Worm (Caenorhabditis elegans): Measurements from ENCODE around the gene mstr-2.

DNA sequence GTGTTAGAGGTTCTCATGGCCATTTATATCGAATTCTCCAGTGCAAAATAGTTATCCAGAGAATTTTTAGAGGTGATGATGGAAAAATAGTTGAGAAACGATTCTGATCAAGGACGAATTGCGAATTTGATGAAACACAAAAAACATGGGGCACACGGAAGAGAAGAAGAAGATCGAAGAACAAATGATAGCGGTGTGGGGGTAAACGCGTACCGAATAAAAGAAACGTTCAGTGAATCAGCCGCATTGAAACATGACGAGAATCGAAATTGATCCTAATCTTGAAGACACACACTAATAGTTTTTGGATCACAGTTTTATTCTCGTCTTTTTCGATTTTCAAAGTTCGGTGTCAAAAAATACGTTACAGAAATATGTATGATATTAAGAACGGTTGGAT is 26.3 kb downstream of the mstr-2 start:
- no peak for TF ChIP-seq ztf-1 (GFP tag; conservative IDR thresholded peaks at IDR 0.05)
- no peak for TF ChIP-seq mdl-1 (tag; optimal IDR thresholded peaks at IDR 0.05)
- no peak for TF ChIP-seq lsy-2 (tag; optimal IDR thresholded peaks at IDR 0.05)
- no peak for TF ChIP-seq nhr-23 (tag; optimal IDR thresholded peaks at IDR 0.05)

Data from whole organism, L2 larva.